Worm (Caenorhabditis elegans) whole organism, L2 larva: ENCODE data around the gene gpdh-2.
A peak's percentile ranks its signal among the peaks of the same experiment; 100 is the strongest.

Experiments
- C34F6.9 ChIP-seq: fragments of 150-350 bp; optimal IDR thresholded peaks from 2 replicates; lab custom pipeline; 2014; ENCODE audit warnings: missing biosample characterization, missing genetic modification characterization
- F13H6.1 ChIP-seq: sonication (generic microtip); optimal IDR thresholded peaks from 2 replicates; lab custom pipeline; 2016; ENCODE audit warnings: missing genetic modification characterization, missing compliant biosample characterization
- R02D3.7 ChIP-seq: fragments of 150-350 bp; optimal IDR thresholded peaks from 2 replicates; lab custom pipeline; 2014; ENCODE audit warnings: missing biosample characterization, missing genetic modification characterization
- Y55F3AM.14 ChIP-seq: fragments of 200-800 bp; sonication (Bioruptor generic); optimal IDR thresholded peaks from 2 replicates; lab custom pipeline; 2018; ENCODE audit warnings: mild to moderate bottlenecking, missing genetic modification characterization, missing compliant biosample characterization
- ZK546.5 ChIP-seq: sonication (generic microtip); optimal IDR thresholded peaks from 2 replicates; lab custom pipeline; 2017; ENCODE audit warnings: missing biosample characterization, missing genetic modification characterization
- alr-1 ChIP-seq: fragments of 150-350 bp; optimal IDR thresholded peaks from 2 replicates; lab custom pipeline; 2014; ENCODE audit warnings: missing biosample characterization, missing genetic modification characterization
- aly-2 ChIP-seq: fragments of 150-350 bp; optimal IDR thresholded peaks from 2 replicates; lab custom pipeline; 2014; ENCODE audit warnings: missing biosample characterization, missing genetic modification characterization
- ama-1 ChIP-seq: fragments of 150-350 bp; optimal IDR thresholded peaks from 2 replicates; lab custom pipeline; 2018; ENCODE audit warnings: inconsistent platforms
- blmp-1 ChIP-seq: sonication (generic microtip); optimal IDR thresholded peaks from 2 replicates; lab custom pipeline; 2017; ENCODE audit warnings: missing genetic modification characterization, mild to moderate bottlenecking, missing compliant biosample characterization, antibody characterized with exemption, moderate library complexity; ENCODE audit not compliant: insufficient read depth
- ceh-16 ChIP-seq: fragments of 150-350 bp; optimal IDR thresholded peaks from 2 replicates; lab custom pipeline; 2014; ENCODE audit warnings: missing biosample characterization, missing genetic modification characterization
- ceh-82 ChIP-seq: fragments of 150-350 bp; optimal IDR thresholded peaks from 2 replicates; lab custom pipeline; 2014; ENCODE audit warnings: missing biosample characterization, missing genetic modification characterization
- crh-2 ChIP-seq: sonication (generic microtip); optimal IDR thresholded peaks from 2 replicates; lab custom pipeline; 2017; ENCODE audit warnings: missing biosample characterization, missing genetic modification characterization
- dmd-4 ChIP-seq: sonication (generic microtip); optimal IDR thresholded peaks from 2 replicates; lab custom pipeline; 2017; ENCODE audit warnings: missing biosample characterization, missing genetic modification characterization
- egl-27 ChIP-seq: sonication (generic microtip); optimal IDR thresholded peaks from 3 replicates; lab custom pipeline; 2017; ENCODE audit warnings: missing biosample characterization, missing genetic modification reagents, missing genetic modification characterization
- elt-1 ChIP-seq: fragments of 150-350 bp; optimal IDR thresholded peaks from 2 replicates; lab custom pipeline; 2014; ENCODE audit warnings: missing biosample characterization, missing genetic modification characterization
- elt-3 ChIP-seq: sonication (generic microtip); optimal IDR thresholded peaks from 2 replicates; lab custom pipeline; 2017; ENCODE audit warnings: missing biosample characterization, missing genetic modification characterization
- fos-1 ChIP-seq: fragments of 150-350 bp; optimal IDR thresholded peaks from 2 replicates; lab custom pipeline; 2014; ENCODE audit warnings: missing biosample characterization, missing genetic modification characterization
- gmeb-1 ChIP-seq: fragments of 150-350 bp; optimal IDR thresholded peaks from 2 replicates; lab custom pipeline; 2014; ENCODE audit warnings: missing biosample characterization, missing genetic modification characterization
- lin-11 ChIP-seq: fragments of 150-350 bp; sonication (generic microtip); optimal IDR thresholded peaks from 2 replicates; lab custom pipeline; 2014; ENCODE audit warnings: missing biosample characterization, missing genetic modification characterization, inconsistent platforms, mixed read lengths
- lin-13 ChIP-seq: fragments of 150-350 bp; optimal IDR thresholded peaks from 2 replicates; lab custom pipeline; 2014; ENCODE audit warnings: missing biosample characterization, missing genetic modification reagents, missing genetic modification characterization
- lin-39 ChIP-seq: fragments of 150-350 bp; optimal IDR thresholded peaks from 2 replicates; lab custom pipeline; 2014; ENCODE audit warnings: missing biosample characterization, missing genetic modification reagents, missing genetic modification characterization
- lsy-2 ChIP-seq, 2 experiments: fragments of 150-350 bp in 1 of 2; sonication (generic microtip) in 1 of 2; optimal IDR thresholded peaks; 2 replicates each; lab custom pipeline; 2014 to 2017; ENCODE audit warnings: missing biosample characterization in 2 of 2, missing genetic modification characterization in 2 of 2
- mab-5 ChIP-seq: fragments of 150-350 bp; optimal IDR thresholded peaks from 2 replicates; lab custom pipeline; 2014; ENCODE audit warnings: missing biosample characterization, missing genetic modification characterization
- mbf-1 ChIP-seq: sonication (generic microtip); optimal IDR thresholded peaks from 2 replicates; lab custom pipeline; 2017; ENCODE audit warnings: missing biosample characterization, missing genetic modification characterization
- mdl-1 ChIP-seq, 2 experiments: fragments of 150-350 bp in 1 of 2; sonication (generic microtip) in 1 of 2; optimal IDR thresholded peaks; 2 replicates each; lab custom pipeline; 2017; ENCODE audit warnings: missing biosample characterization in 2 of 2, missing genetic modification characterization in 2 of 2
- nhr-10 ChIP-seq: sonication (generic microtip); optimal IDR thresholded peaks from 2 replicates; lab custom pipeline; 2017; ENCODE audit warnings: missing biosample characterization, missing genetic modification characterization
- nhr-12 ChIP-seq: fragments of 150-350 bp; optimal IDR thresholded peaks from 2 replicates; lab custom pipeline; 2014; ENCODE audit warnings: missing biosample characterization, missing genetic modification characterization
- nhr-129 ChIP-seq: fragments of 150-350 bp; optimal IDR thresholded peaks from 2 replicates; lab custom pipeline; 2014; ENCODE audit warnings: missing biosample characterization, missing genetic modification characterization
- nhr-21 ChIP-seq: fragments of 150-350 bp; optimal IDR thresholded peaks from 2 replicates; lab custom pipeline; 2014; ENCODE audit warnings: missing biosample characterization, missing genetic modification characterization
- nhr-25 ChIP-seq: fragments of 150-350 bp; sonication (generic microtip); optimal IDR thresholded peaks from 3 replicates; lab custom pipeline; 2014; ENCODE audit warnings: missing biosample characterization, missing genetic modification characterization
- nhr-77 ChIP-seq: fragments of 150-350 bp; optimal IDR thresholded peaks from 2 replicates; lab custom pipeline; 2014; ENCODE audit warnings: missing biosample characterization, missing genetic modification characterization
- sem-4 ChIP-seq: fragments of 150-350 bp; optimal IDR thresholded peaks from 2 replicates; lab custom pipeline; 2014; ENCODE audit warnings: missing biosample characterization, missing genetic modification reagents, missing genetic modification characterization
- sma-3 ChIP-seq: sonication (generic microtip); optimal IDR thresholded peaks from 2 replicates; lab custom pipeline; 2016; ENCODE audit warnings: missing genetic modification reagents, missing genetic modification characterization, missing compliant biosample characterization
- sma-9 ChIP-seq, 2 experiments: fragments of 150-350 bp in 1 of 2; sonication (generic microtip) in 1 of 2; optimal IDR thresholded peaks; 2 replicates each; lab custom pipeline; 2014 to 2016; ENCODE audit warnings: missing genetic modification characterization in 2 of 2, mild to moderate bottlenecking in 1 of 2, missing biosample characterization in 1 of 2, missing compliant biosample characterization in 1 of 2, missing genetic modification reagents in 1 of 2, moderate library complexity in 1 of 2
- unc-39 ChIP-seq: fragments of 150-350 bp; optimal IDR thresholded peaks from 2 replicates; lab custom pipeline; 2014; ENCODE audit warnings: missing biosample characterization, missing genetic modification characterization
- unc-55 ChIP-seq: fragments of 150-350 bp; sonication (generic microtip); optimal IDR thresholded peaks from 3 replicates; lab custom pipeline; 2014; ENCODE audit warnings: missing biosample characterization, missing genetic modification reagents, missing genetic modification characterization
- unc-62 ChIP-seq: fragments of 150-350 bp; optimal IDR thresholded peaks from 2 replicates; lab custom pipeline; 2014; ENCODE audit warnings: missing biosample characterization, missing genetic modification reagents, missing genetic modification characterization
- zag-1 ChIP-seq: fragments of 150-350 bp; optimal IDR thresholded peaks from 2 replicates; lab custom pipeline; 2014; ENCODE audit warnings: missing biosample characterization, missing genetic modification characterization
- ztf-11 ChIP-seq: sonication (generic microtip); optimal IDR thresholded peaks from 2 replicates; lab custom pipeline; 2017; ENCODE audit warnings: missing biosample characterization, missing genetic modification characterization
- ztf-4 ChIP-seq: fragments of 150-350 bp; optimal IDR thresholded peaks from 2 replicates; lab custom pipeline; 2014; ENCODE audit warnings: missing biosample characterization, missing genetic modification characterization

The gpdh-2 gene

DNA sequence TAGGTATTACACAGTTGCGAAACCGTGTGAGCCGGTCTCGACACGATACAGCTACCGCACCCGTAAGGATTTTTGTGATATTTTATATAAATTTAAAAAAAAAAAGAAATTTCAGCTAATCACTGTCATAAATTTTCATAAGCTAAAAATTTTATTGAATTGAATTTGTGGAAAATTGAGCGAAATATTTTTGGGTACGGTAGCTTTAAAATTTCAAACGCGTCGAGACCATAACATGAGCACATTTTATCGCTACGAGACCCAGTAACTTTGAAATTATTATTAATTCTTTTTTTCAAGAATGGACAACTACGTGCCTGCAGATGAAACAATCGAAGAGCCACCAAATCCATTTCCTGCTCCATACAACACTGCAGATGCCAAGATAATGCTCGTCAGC lies 45.8 kb downstream of the gpdh-2 start, which contains the start of gene ZK632.14:
Gene ZK632.14 (plus strand): TSS at position 301 of the 400 bp plus-strand sequence.
- TF ChIP-seq ZK546.5, result no peak
- TF ChIP-seq nhr-10, result no peak
- no peak for TF ChIP-seq alr-1
- no peak for TF ChIP-seq nhr-25 (tag; lab: Kevin White, UChicago)
- TF ChIP-seq dmd-4 (tag; lab: Kevin White, UChicago), result no peak
- TF ChIP-seq crh-2 (tag; lab: Kevin White, UChicago), result no peak
- no peak for TF ChIP-seq ztf-11 (tag; lab: Kevin White, UChicago)

- TF ChIP-seq lsy-2 (tag; optimal IDR thresholded peaks at IDR 0.05; lab: Kevin White, UChicago) (peak in 1 of 2 experiments; percentile 65), C34F6.9 (peak; percentile 69), lin-11 (no peak), unc-55 (GFP tag; lab: Kevin White, UChicago) (peak; percentile 64), nhr-25 (tag; lab: Kevin White, UChicago) (no peak), sma-9 (GFP tag; optimal IDR thresholded peaks at IDR 0.05; lab: Kevin White, UChicago) (peak; percentile 15), sma-9 (tag; optimal IDR thresholded peaks at IDR 0.05; lab: Kevin White, UChicago) (no peak)
- TF ChIP-seq, all 48 proteins: peak for 4
These were observed 50.8 kb downstream of the gpdh-2 start, which contains the start of gene gtap-2 for ce11 chrIII:9808179-9808578. TSS of gene gtap-2 (plus strand) at chrIII:9808544.

DNA sequence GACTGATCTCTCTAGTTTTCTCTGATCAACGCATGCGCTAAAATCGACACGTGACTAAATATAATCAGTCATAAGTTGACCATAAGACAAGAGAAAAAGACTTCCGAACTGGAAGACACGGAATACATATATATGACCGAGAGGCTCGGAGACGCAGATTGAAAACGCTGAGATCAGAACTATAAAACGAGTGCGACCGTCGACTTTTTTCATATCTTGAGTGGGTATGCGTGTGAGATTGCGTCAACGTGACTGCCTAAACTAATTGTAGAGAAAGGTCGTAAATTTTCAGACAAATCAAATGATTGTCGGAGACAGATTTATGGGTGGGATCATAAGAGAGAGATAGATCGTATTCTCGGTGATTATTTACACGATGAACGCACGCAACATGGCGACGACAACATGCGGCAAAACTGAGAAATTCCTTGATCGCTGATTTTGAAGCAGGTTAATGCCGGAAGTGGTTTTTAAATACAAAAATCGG lies 51.4 kb downstream of the gpdh-2 start:
- TF ChIP-seq lin-13, result no peak
- TF ChIP-seq ama-1 (lab: Kevin White, UChicago), result peak; percentile 80
- peak; percentile 14 for TF ChIP-seq ztf-4
- TF ChIP-seq aly-2, result no peak
- no peak for TF ChIP-seq ZK546.5
- TF ChIP-seq mab-5, result no peak
- TF ChIP-seq gmeb-1 (tag; lab: Kevin White, UChicago), result peak; percentile 52
- peak; percentile 23 for TF ChIP-seq crh-2 (tag; lab: Kevin White, UChicago)
- TF ChIP-seq nhr-25 (tag; lab: Kevin White, UChicago), result peak; percentile 75
- TF ChIP-seq F13H6.1 (tag; lab: Kevin White, UChicago), result no peak
- TF ChIP-seq R02D3.7 (tag; lab: Kevin White, UChicago), result no peak
- peak in 1 of 2 experiments; percentile 28 for TF ChIP-seq mdl-1 (tag; optimal IDR thresholded peaks at IDR 0.05; lab: Kevin White, UChicago)
- TF ChIP-seq sma-9 (GFP tag; optimal IDR thresholded peaks at IDR 0.05; lab: Kevin White, UChicago), result peak; percentile 62
- no peak for TF ChIP-seq sma-9 (tag; optimal IDR thresholded peaks at IDR 0.05; lab: Kevin White, UChicago)
- no peak for TF ChIP-seq nhr-77
- no peak for TF ChIP-seq unc-55 (GFP tag; lab: Kevin White, UChicago)
- no peak for TF ChIP-seq egl-27
- TF ChIP-seq lsy-2 (tag; optimal IDR thresholded peaks at IDR 0.05; lab: Kevin White, UChicago), result peak in 1 of 2 experiments; percentile 26
- TF ChIP-seq sma-3 (GFP tag; lab: Kevin White, UChicago), result peak; percentile 61
- TF ChIP-seq Y55F3AM.14 (GFP tag; lab: Kevin White, UChicago), result peak; percentile 3
- TF ChIP-seq mbf-1 (tag; lab: Kevin White, UChicago), result no peak
- peak; percentile 13 for TF ChIP-seq nhr-129
- peak; percentile 46 for TF ChIP-seq blmp-1 (tag; lab: Kevin White, UChicago)
- TF ChIP-seq nhr-21 (tag; lab: Kevin White, UChicago), result peak; percentile 63

DNA sequence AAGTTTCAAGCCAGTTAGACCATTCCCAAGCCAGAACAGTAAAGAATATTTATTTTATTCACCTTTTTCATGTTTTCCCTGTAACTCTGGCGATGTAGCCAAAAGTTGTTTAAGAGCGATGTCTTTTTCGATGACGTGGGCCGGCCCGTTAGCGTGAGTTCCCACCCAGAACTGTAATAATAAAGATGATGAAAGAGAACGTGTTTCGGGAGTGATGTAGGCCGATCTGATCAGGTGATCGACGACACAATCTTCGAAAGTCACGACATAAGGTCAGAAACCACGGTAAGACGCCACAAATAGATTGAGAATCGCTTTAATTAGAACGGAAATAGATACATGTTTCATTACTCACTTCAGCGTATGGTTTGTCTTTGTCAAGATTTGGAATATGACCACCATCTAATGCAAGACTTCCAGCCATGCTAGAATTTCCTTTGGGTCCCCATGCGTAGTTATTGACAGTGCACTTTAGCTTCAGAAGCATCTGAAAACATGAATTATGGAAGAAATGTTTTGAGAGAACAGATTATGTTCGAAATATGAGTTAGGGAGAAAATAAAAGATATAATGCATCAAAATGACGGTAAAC lies 51.9 kb downstream of the gpdh-2 start, which contains the start of gene ZK632.4:
Gene ZK632.4 (minus strand): TSS at position 487 of the 592 bp plus-strand sequence.
- TF ChIP-seq R02D3.7 (tag; lab: Kevin White, UChicago), result no peak
- peak; percentile 56 for TF ChIP-seq sma-9 (GFP tag; optimal IDR thresholded peaks at IDR 0.05; lab: Kevin White, UChicago)
- no peak for TF ChIP-seq sma-9 (tag; optimal IDR thresholded peaks at IDR 0.05; lab: Kevin White, UChicago)
- TF ChIP-seq nhr-129, result peak; percentile 10
- TF ChIP-seq elt-1 (tag; lab: Kevin White, UChicago), result no peak
- peak; percentile 28 for TF ChIP-seq nhr-25 (tag; lab: Kevin White, UChicago)
- TF ChIP-seq, all 48 proteins: peak for 3

DNA sequence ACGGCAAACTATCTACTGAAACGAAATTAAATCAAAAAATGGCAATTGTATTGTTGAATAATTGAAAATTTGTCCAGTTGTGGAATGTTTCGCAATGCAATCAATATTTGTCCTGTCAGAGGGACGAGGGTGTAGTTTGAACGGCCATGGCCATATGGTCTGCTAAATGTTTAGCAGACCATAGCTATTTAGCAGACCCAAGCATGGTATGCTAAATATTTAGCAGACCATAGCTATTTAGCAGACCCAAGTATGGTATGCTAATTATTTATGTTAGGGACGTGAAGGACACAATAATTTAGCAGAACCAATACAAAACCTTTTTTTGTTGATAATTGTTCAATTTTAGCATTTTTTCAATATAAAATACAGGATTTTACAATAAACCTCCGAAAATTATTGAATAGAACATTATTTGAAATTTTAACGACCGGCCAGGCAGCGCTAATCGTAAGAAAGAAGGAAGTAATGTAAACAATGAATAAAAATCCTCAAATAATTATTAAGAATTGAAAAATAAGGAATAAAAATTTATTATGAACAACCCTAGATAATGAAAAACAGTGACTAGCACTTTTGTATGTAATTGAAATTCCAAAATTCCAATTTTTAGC lies 53.9 kb downstream of the gpdh-2 start, which contains the start of gene riok-3:
Gene riok-3 (minus strand): TSS at position 15 of the 614 bp plus-strand sequence.
- TF ChIP-seq ceh-82 (tag; lab: Kevin White, UChicago) (no peak), elt-3 (no peak), unc-39 (no peak), lin-39 (tag; lab: Kevin White, UChicago) (no peak), elt-1 (tag; lab: Kevin White, UChicago) (no peak), nhr-12 (tag; lab: Kevin White, UChicago) (no peak), unc-62 (GFP tag; lab: Kevin White, UChicago) (no peak), zag-1 (tag; lab: Kevin White, UChicago) (no peak), sem-4 (tag; lab: Kevin White, UChicago) (no peak), F13H6.1 (tag; lab: Kevin White, UChicago) (no peak), gmeb-1 (tag; lab: Kevin White, UChicago) (peak; percentile 19), sma-3 (GFP tag; lab: Kevin White, UChicago) (peak; percentile 42), aly-2 (no peak), ama-1 (lab: Kevin White, UChicago) (no peak), ceh-16 (tag; lab: Kevin White, UChicago) (no peak), blmp-1 (tag; lab: Kevin White, UChicago) (no peak), nhr-129 (peak; percentile 96), ztf-11 (tag; lab: Kevin White, UChicago) (no peak), nhr-21 (tag; lab: Kevin White, UChicago) (peak; percentile 26), ZK546.5 (no peak), lin-13 (peak; percentile 37), fos-1 (no peak), unc-55 (GFP tag; lab: Kevin White, UChicago) (no peak), mbf-1 (tag; lab: Kevin White, UChicago) (no peak)
